Worm (Caenorhabditis elegans): Measurements from ENCODE around the gene ZK643.5.

Gene ZK643.5

ce11 chrIII:8903263-8903662, 52.7 kb downstream of the ZK643.5 start:
- TF ChIP-seq bed-3 (GFP tag; optimal IDR thresholded peaks at IDR 0.05) = no peak
- TF ChIP-seq lsy-2 (tag; optimal IDR thresholded peaks at IDR 0.05) = no peak
- TF ChIP-seq nhr-76 (tag; optimal IDR thresholded peaks at IDR 0.05) = no peak
- TF ChIP-seq unc-62 (GFP tag; optimal IDR thresholded peaks at IDR 0.05) = no peak
- TF ChIP-seq sptf-1 (tag; optimal IDR thresholded peaks at IDR 0.05) = no peak
- TF ChIP-seq unc-39 (tag; optimal IDR thresholded peaks at IDR 0.05) = no peak
- no peak for TF ChIP-seq mep-1 (tag; optimal IDR thresholded peaks at IDR 0.05)
- no peak for TF ChIP-seq mls-2 (tag; optimal IDR thresholded peaks at IDR 0.05)
- TF ChIP-seq ces-1 (GFP tag; optimal IDR thresholded peaks at IDR 0.05) = no peak
